Worm (Caenorhabditis elegans) whole organism, young adult: ENCODE results near the gene F08B12.11.

Source experiments
- B0035.1 ChIP-seq: sonication (generic microtip); optimal IDR thresholded peaks from 2 replicates; lab custom pipeline; 2016; ENCODE audit warnings: missing genetic modification characterization, mild to moderate bottlenecking, missing compliant biosample characterization, missing genotype, missing genetic modification reagents
- B0336.3 ChIP-seq: fragments of 200-800 bp; sonication (Bioruptor generic); IDR thresholded peaks from 2 replicates; pipeline ENCODE4 v1.3.6; 2022; ENCODE audit warnings: missing genetic modification characterization, missing compliant biosample characterization
- F39B2.1 ChIP-seq: fragments of 200-800 bp; sonication (Bioruptor generic); IDR thresholded peaks from 2 replicates; pipeline ENCODE4 v1.3.6; 2022; ENCODE audit warnings: missing genetic modification reagents, missing genetic modification characterization, missing compliant biosample characterization
- K12H6.12 ChIP-seq: fragments of 200-800 bp; sonication (Bioruptor generic); optimal IDR thresholded peaks from 2 replicates; lab custom pipeline; 2018; ENCODE audit warnings: mild to moderate bottlenecking, missing genetic modification characterization, missing compliant biosample characterization
- Y53G8AR.9 ChIP-seq: fragments of 200-800 bp; sonication (Bioruptor generic); conservative IDR thresholded peaks from 2 replicates; pipeline ENCODE4 v1.3.6; 2022; ENCODE audit warnings: missing genetic modification reagents, missing genetic modification characterization, missing compliant biosample characterization
- ZK185.1 ChIP-seq: sonication (generic microtip); optimal IDR thresholded peaks from 2 replicates; lab custom pipeline; 2016; ENCODE audit warnings: mild to moderate bottlenecking, missing genetic modification characterization, missing compliant biosample characterization; ENCODE audit not compliant: poor library complexity, severe bottlenecking
- akir-1 ChIP-seq: fragments of 200-800 bp; sonication (Bioruptor generic); optimal IDR thresholded peaks from 2 replicates; lab custom pipeline; 2018; ENCODE audit warnings: mild to moderate bottlenecking, missing genetic modification characterization, moderate library complexity, missing compliant biosample characterization
- ama-1 ChIP-seq, 3 experiments: fragments of 150-350 bp in 1 of 3; sonication (generic microtip) in 2 of 3; optimal IDR thresholded peaks; 2 replicates each; lab custom pipeline; 2014 to 2018; ENCODE audit warnings: missing biosample characterization in 2 of 3, missing genetic modification characterization in 2 of 3, missing genetic modification reagents in 2 of 3
- aptf-2 ChIP-seq: fragments of 200-800 bp; sonication (Bioruptor generic); conservative IDR thresholded peaks from 2 replicates; pipeline ENCODE4 v1.3.6; 2022; ENCODE audit warnings: missing genetic modification reagents, missing genetic modification characterization, missing compliant biosample characterization
- attf-5 ChIP-seq: fragments of 200-800 bp; sonication (Bioruptor generic); optimal IDR thresholded peaks from 2 replicates; lab custom pipeline; 2018; ENCODE audit warnings: mild to moderate bottlenecking, missing genetic modification characterization, missing compliant biosample characterization
- cebp-1 ChIP-seq, 2 experiments: fragments of 200-800 bp in 1 of 2; sonication (Bioruptor generic) in 1 of 2; sonication (generic microtip) in 1 of 2; IDR thresholded peaks in 1 of 2; optimal IDR thresholded peaks in 1 of 2; 2 replicates each; pipeline versions ENCODE4 v1.3.6 to Lab custom; 2017 to 2022; ENCODE audit warnings: missing compliant biosample characterization in 2 of 2, missing genetic modification characterization in 2 of 2, mild to moderate bottlenecking in 1 of 2, missing genetic modification reagents in 1 of 2, moderate library complexity in 1 of 2
- ceh-58 ChIP-seq: fragments of 200-800 bp; sonication (Bioruptor generic); IDR thresholded peaks from 2 replicates; pipeline ENCODE4 v1.3.6; 2022; ENCODE audit warnings: missing genetic modification characterization, missing compliant biosample characterization
- dpff-1 ChIP-seq: sonication (generic microtip); optimal IDR thresholded peaks from 2 replicates; lab custom pipeline; 2017; ENCODE audit warnings: mild to moderate bottlenecking, missing genetic modification characterization, missing compliant biosample characterization
- efl-1 ChIP-seq: fragments of 150-350 bp; optimal IDR thresholded peaks from 2 replicates; lab custom pipeline; 2014; ENCODE audit warnings: missing biosample characterization, missing genetic modification reagents, missing genetic modification characterization
- egl-18 ChIP-seq: fragments of 200-800 bp; sonication (Bioruptor generic); IDR thresholded peaks from 2 replicates; pipeline ENCODE4 v1.3.6; 2022; ENCODE audit warnings: missing genetic modification reagents, missing genetic modification characterization, missing compliant biosample characterization
- ekl-4 ChIP-seq: fragments of 200-800 bp; sonication (Bioruptor generic); IDR thresholded peaks from 2 replicates; pipeline ENCODE4 v1.3.6; 2022; ENCODE audit warnings: missing genetic modification reagents, missing genetic modification characterization, missing compliant biosample characterization
- ets-4 ChIP-seq: fragments of 200-800 bp; sonication (Bioruptor generic); optimal IDR thresholded peaks from 2 replicates; lab custom pipeline; 2018; ENCODE audit warnings: mild to moderate bottlenecking, missing genetic modification characterization, missing compliant biosample characterization
- lin-35 ChIP-seq, 3 experiments: fragments of 150-350 bp in 2 of 3; sonication (generic microtip) in 1 of 3; optimal IDR thresholded peaks; 2 replicates each; lab custom pipeline; 2014 to 2018; ENCODE audit warnings: missing biosample characterization in 3 of 3, missing genetic modification characterization in 3 of 3, missing genetic modification reagents in 3 of 3
- mel-28 ChIP-seq: sonication (generic microtip); optimal IDR thresholded peaks from 2 replicates; lab custom pipeline; 2016; ENCODE audit warnings: borderline replicate concordance, mild to moderate bottlenecking, missing genetic modification characterization, missing compliant biosample characterization
- nfya-1 ChIP-seq: sonication (generic microtip); optimal IDR thresholded peaks from 2 replicates; lab custom pipeline; 2017; ENCODE audit warnings: antibody characterized with exemption, missing compliant biosample characterization, missing genetic modification characterization, borderline replicate concordance; ENCODE audit not compliant: insufficient read depth
- nfya-2 ChIP-seq: fragments of 200-800 bp; sonication (Bioruptor generic); IDR thresholded peaks from 2 replicates; pipeline ENCODE4 v1.3.6; 2022; ENCODE audit warnings: missing genetic modification reagents, missing genetic modification characterization, missing compliant biosample characterization
- nhr-179 ChIP-seq: sonication (generic microtip); optimal IDR thresholded peaks from 2 replicates; lab custom pipeline; 2016; ENCODE audit warnings: mild to moderate bottlenecking, missing genetic modification characterization, missing compliant biosample characterization
- nhr-27 ChIP-seq: fragments of 200-800 bp; sonication (Bioruptor generic); optimal IDR thresholded peaks from 2 replicates; lab custom pipeline; 2018; ENCODE audit warnings: mild to moderate bottlenecking, missing genetic modification characterization, moderate library complexity, missing compliant biosample characterization
- nhr-80 ChIP-seq: sonication (generic microtip); optimal IDR thresholded peaks from 2 replicates; lab custom pipeline; 2016; ENCODE audit warnings: missing genetic modification characterization, missing compliant biosample characterization
- nhr-90 ChIP-seq: sonication (generic microtip); optimal IDR thresholded peaks from 2 replicates; lab custom pipeline; 2016; ENCODE audit warnings: missing genotype, mild to moderate bottlenecking, missing genetic modification characterization, missing compliant biosample characterization
- pha-4 ChIP-seq: fragments of 150-350 bp; sonication (generic microtip); optimal IDR thresholded peaks from 2 replicates; lab custom pipeline; 2014; ENCODE audit warnings: missing biosample characterization, missing genetic modification reagents, missing genetic modification characterization
- rec-8 ChIP-seq, 2 experiments: sonication (generic microtip); optimal IDR thresholded peaks; 2 replicates each; lab custom pipeline; 2016; ENCODE audit warnings: mild to moderate bottlenecking in 2 of 2, missing genetic modification characterization in 2 of 2, missing genetic modification reagents in 2 of 2, missing genotype in 2 of 2, missing biosample characterization in 1 of 2, missing compliant biosample characterization in 1 of 2, moderate library complexity in 1 of 2
- repo-1 ChIP-seq: sonication (generic microtip); optimal IDR thresholded peaks from 2 replicates; lab custom pipeline; 2017; ENCODE audit warnings: mild to moderate bottlenecking, missing genetic modification characterization, missing compliant biosample characterization
- rpc-1 ChIP-seq, 2 experiments: fragments of 150-350 bp in 1 of 2; sonication (generic microtip) in 1 of 2; optimal IDR thresholded peaks; 2 replicates each; lab custom pipeline; 2014 to 2018; ENCODE audit warnings: missing biosample characterization in 1 of 2, missing genetic modification characterization in 1 of 2, missing genetic modification reagents in 1 of 2, missing genotype in 1 of 2
- sdz-38 ChIP-seq: sonication (generic microtip); optimal IDR thresholded peaks from 2 replicates; lab custom pipeline; 2016; ENCODE audit warnings: missing genotype, missing genetic modification characterization, missing compliant biosample characterization
- tlf-1 ChIP-seq: fragments of 200-800 bp; sonication (Bioruptor generic); optimal IDR thresholded peaks from 2 replicates; lab custom pipeline; 2018; ENCODE audit warnings: mild to moderate bottlenecking, missing genetic modification characterization, missing compliant biosample characterization
- zim-3 ChIP-seq: sonication (generic microtip); optimal IDR thresholded peaks from 2 replicates; lab custom pipeline; 2017; ENCODE audit warnings: mild to moderate bottlenecking, missing genetic modification characterization, moderate library complexity, missing compliant biosample characterization
- ztf-26 ChIP-seq: sonication (generic microtip); optimal IDR thresholded peaks from 2 replicates; lab custom pipeline; 2017; ENCODE audit warnings: missing genetic modification characterization, missing compliant biosample characterization
- ztf-28 ChIP-seq: fragments of 200-800 bp; sonication (Bioruptor generic); IDR thresholded peaks from 2 replicates; pipeline ENCODE4 v1.3.6; 2022; ENCODE audit warnings: missing genetic modification reagents, missing genetic modification characterization, missing compliant biosample characterization

F08B12.11 gene

DNA sequence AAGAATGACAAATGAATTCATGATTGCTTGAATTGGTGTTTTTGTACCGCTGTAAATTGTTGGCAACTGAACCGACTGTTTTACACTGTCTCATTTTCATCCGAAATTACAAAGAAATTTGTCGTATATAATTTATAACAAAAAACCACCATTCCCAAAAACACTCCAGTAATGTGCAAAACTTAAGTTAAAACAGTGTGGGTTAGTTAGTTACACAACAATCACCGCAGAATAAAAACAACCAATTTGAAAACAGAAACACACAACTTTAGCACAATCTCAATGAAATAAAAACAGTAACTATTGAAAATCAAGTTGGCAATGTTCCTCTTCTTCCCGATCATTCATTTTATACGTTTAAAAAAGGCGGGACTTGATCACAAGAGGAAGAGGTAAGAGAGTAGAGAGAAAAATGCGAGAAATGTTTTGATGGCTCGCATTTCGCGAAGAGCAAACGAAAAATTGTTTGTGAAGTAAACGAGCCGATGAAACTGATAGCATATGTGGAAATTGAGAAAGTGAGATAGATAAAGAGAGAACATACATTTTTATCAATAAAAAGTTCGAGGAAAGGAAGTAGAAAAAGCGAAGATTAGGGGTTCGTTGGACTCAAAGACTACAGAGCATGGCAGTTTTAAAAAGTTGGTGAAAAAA is 23.0 kb downstream of the F08B12.11 start, which contains the start of gene F08B12.4 (continued):
- TF ChIP-seq nfya-1 (tag; lab: Kevin White, UChicago) (no peak), F39B2.1 (no peak)
- TF ChIP-seq, all 124 proteins: peak for 5

DNA sequence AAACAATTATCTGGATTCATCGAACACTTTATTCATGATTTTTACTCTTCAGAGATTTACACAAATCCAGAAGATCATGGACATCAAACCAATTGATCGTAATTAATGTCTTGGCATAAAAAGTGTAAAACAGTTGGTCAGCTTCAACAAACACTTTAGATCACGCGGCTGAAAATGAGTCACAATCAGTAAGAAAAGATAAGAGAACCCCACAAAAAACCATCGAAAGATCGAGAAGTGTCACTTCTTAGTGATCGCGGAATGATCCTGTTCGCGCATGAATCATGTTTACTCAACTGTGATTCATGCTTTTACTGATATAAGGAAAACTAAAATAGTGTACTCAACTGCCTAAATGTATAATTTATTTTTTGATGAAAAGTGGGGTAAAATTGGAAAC is 24.6 kb downstream of the F08B12.11 start:
- TF ChIP-seq cebp-1 (GFP tag; IDR thresholded peaks at IDR 0.05; lab: Robert Waterston, UW) (no peak), cebp-1 (tag; optimal IDR thresholded peaks at IDR 0.05; lab: Kevin White, UChicago) (peak; percentile 30), nhr-27 (tag; lab: Kevin White, UChicago) (no peak), ets-4 (no peak), K12H6.12 (tag; lab: Kevin White, UChicago) (no peak), attf-5 (GFP tag; lab: Kevin White, UChicago) (no peak), B0336.3 (peak; percentile 28; the same call in 1 of the 2 replicates), lin-35 (GFP tag; optimal IDR thresholded peaks at IDR 0.05; lab: Kevin White, UChicago) (no peak), akir-1 (GFP tag; lab: Kevin White, UChicago) (no peak), mel-28 (tag; lab: Kevin White, UChicago) (no peak), B0035.1 (tag; lab: Kevin White, UChicago) (no peak), nhr-179 (tag; lab: Kevin White, UChicago) (no peak), ceh-58 (GFP tag; lab: Robert Waterston, UW) (no peak), repo-1 (tag; lab: Kevin White, UChicago) (peak; percentile 44), efl-1 (GFP tag; lab: Kevin White, UChicago) (no peak), zim-3 (tag; lab: Kevin White, UChicago) (no peak), nhr-80 (peak; percentile 46), tlf-1 (GFP tag; lab: Kevin White, UChicago) (no peak), ZK185.1 (tag; lab: Kevin White, UChicago) (peak; percentile 48), nfya-2 (no peak), ekl-4 (GFP tag; lab: Robert Waterston, UW) (0 out of 2 replicates have a peak, but pooled peaks have one; percentile 41), nfya-1 (tag; lab: Kevin White, UChicago) (no peak), pha-4 (peak; percentile 20), aptf-2 (GFP tag; lab: Robert Waterston, UW) (no peak), dpff-1 (tag; lab: Kevin White, UChicago) (no peak), rec-8 (tag; optimal IDR thresholded peaks at IDR 0.05; lab: Kevin White, UChicago) (no peak), egl-18 (GFP tag; lab: Robert Waterston, UW) (no peak), rpc-1 (optimal IDR thresholded peaks at IDR 0.05; lab: Kevin White, UChicago) (no peak), rpc-1 (tag; optimal IDR thresholded peaks at IDR 0.05; lab: Kevin White, UChicago) (no peak), ztf-26 (peak; percentile 39), ama-1 (optimal IDR thresholded peaks at IDR 0.05; lab: Kevin White, UChicago) (no peak), ama-1 (GFP tag; optimal IDR thresholded peaks at IDR 0.05; lab: Kevin White, UChicago) (no peak), Y53G8AR.9 (GFP tag; lab: Robert Waterston, UW) (no peak), nhr-90 (tag; lab: Kevin White, UChicago) (no peak), sdz-38 (tag; lab: Kevin White, UChicago) (no peak), ztf-28 (GFP tag; lab: Robert Waterston, UW) (no peak)
